Worm (Caenorhabditis elegans) whole organism, L4 larva: ENCODE measurements around the gene twk-49.

Experiments used
- F49E8.2 ChIP-seq: sonication (generic microtip); optimal IDR thresholded peaks from 2 replicates; lab custom pipeline; 2016; ENCODE audit warnings: missing compliant biosample characterization, mild to moderate bottlenecking, missing genetic modification characterization, borderline replicate concordance
- R02D3.7 ChIP-seq: fragments of 150-350 bp; sonication (generic microtip); optimal IDR thresholded peaks from 3 replicates; lab custom pipeline; 2014; ENCODE audit warnings: missing biosample characterization, missing genetic modification characterization
- Y5F2A.4 ChIP-seq: fragments of 200-800 bp; sonication (Bioruptor generic); optimal IDR thresholded peaks from 2 replicates; lab custom pipeline; 2018; ENCODE audit warnings: mild to moderate bottlenecking, missing genetic modification characterization, missing compliant biosample characterization
- aha-1 ChIP-seq: fragments of 150-350 bp; peaks from one replicate; lab custom pipeline; 2014; ENCODE audit warnings: missing biosample characterization, missing genetic modification characterization
- aly-2 ChIP-seq: sonication (generic microtip); optimal IDR thresholded peaks from 2 replicates; lab custom pipeline; 2018; ENCODE audit warnings: missing biosample characterization, missing genetic modification characterization

DNA sequence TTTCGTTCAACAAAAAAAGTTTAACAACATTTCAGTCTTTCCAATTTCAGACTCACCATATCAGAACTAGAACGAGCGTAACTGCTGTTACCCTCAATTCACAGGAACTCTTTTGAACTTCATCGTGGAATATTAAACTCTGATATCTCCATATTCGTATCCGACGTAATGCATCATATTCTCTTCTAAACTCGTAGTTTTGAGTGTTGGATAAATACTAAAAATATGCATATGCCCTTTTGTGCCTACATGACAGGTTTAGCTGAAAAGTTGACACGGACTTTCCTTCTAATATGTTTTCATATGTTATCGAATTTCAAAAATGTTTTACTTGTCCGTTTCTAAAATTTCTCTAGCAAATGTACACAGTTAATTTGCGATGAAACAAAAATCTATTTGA lies at the start of gene twk-49:
- TF ChIP-seq R02D3.7 (tag; lab: Kevin White, UChicago): no peak
- no peak for TF ChIP-seq aha-1 (tag; lab: Kevin White, UChicago)
- TF ChIP-seq aly-2 (tag; lab: Kevin White, UChicago): no peak
- no peak for TF ChIP-seq Y5F2A.4 (GFP tag; lab: Kevin White, UChicago)
- TF ChIP-seq F49E8.2 (tag; lab: Kevin White, UChicago): no peak
